Fruit fly (Drosophila melanogaster): ENCODE results near the gene CG10646.
A peak's percentile ranks its signal among the peaks of the same experiment; 100 is the strongest.

CG10646 gene

dm6 chr3L:12514762-12515215, 11.1 kb upstream of the CG10646 start, which contains the start of the genes sti and tral (continued):
- TF ChIP-seq nmo (GFP tag; optimal IDR thresholded peaks at IDR 0.05) = peak; percentile 88
- peak in 1 of 2 experiments; percentile 53 for TF ChIP-seq crp (GFP tag; optimal IDR thresholded peaks at IDR 0.05)
- peak; percentile 90 for TF ChIP-seq Atf3 (GFP tag; optimal IDR thresholded peaks at IDR 0.05)
- TF ChIP-seq CG7987 (GFP tag; optimal IDR thresholded peaks at IDR 0.05) = peak; percentile 68
- peak; percentile 87 for TF ChIP-seq CG12769 (tag; optimal IDR thresholded peaks at IDR 0.05)
- peak; percentile 82 for TF ChIP-seq CG4404 (GFP tag; IDR thresholded peaks at IDR 0.05)
- TF ChIP-seq dysf (GFP tag; IDR thresholded peaks at IDR 0.05) = peak; percentile 82
- TF ChIP-seq tx (GFP tag; optimal IDR thresholded peaks at IDR 0.05) = peak; percentile 95
- TF ChIP-seq usp (GFP tag; optimal IDR thresholded peaks at IDR 0.05) = no peak
- peak; percentile 92 for TF ChIP-seq CG16863 (GFP tag; optimal IDR thresholded peaks at IDR 0.05)
- peak; percentile 88 for TF ChIP-seq p53 (GFP tag; optimal IDR thresholded peaks at IDR 0.05)
- TF ChIP-seq pita (GFP tag; optimal IDR thresholded peaks at IDR 0.05) = no peak
- peak; percentile 78 for TF ChIP-seq CG6175 (GFP tag; IDR thresholded peaks at IDR 0.05)
- peak; percentile 83 for TF ChIP-seq ab (GFP tag; optimal IDR thresholded peaks at IDR 0.05)
- TF ChIP-seq CG5180 (GFP tag; optimal IDR thresholded peaks at IDR 0.05) = no peak
- TF ChIP-seq Mad (GFP tag; optimal IDR thresholded peaks at IDR 0.05) = peak; percentile 93
- TF ChIP-seq CG4328 (GFP tag; optimal IDR thresholded peaks at IDR 0.05) = peak; percentile 91
- peak; percentile 81 for TF ChIP-seq al (GFP tag; IDR thresholded peaks at IDR 0.05)
- peak; percentile 96 for TF ChIP-seq HLH54F (GFP tag; optimal IDR thresholded peaks at IDR 0.05)
- TF ChIP-seq zfh2 (GFP tag; optimal IDR thresholded peaks at IDR 0.05) = peak; percentile 96
- peak; percentile 55 for TF ChIP-seq Usf (GFP tag; optimal IDR thresholded peaks at IDR 0.05)
- TF ChIP-seq CG9727 (GFP tag; optimal IDR thresholded peaks at IDR 0.05) = peak; percentile 88
- TF ChIP-seq CG10274 (GFP tag; optimal IDR thresholded peaks at IDR 0.05) = peak; percentile 61
- peak; percentile 90 for TF ChIP-seq CG12942 (GFP tag; optimal IDR thresholded peaks at IDR 0.05)
- peak; percentile 69 for TF ChIP-seq twi (tag; optimal IDR thresholded peaks at IDR 0.05)
- TF ChIP-seq CG6791 (GFP tag; IDR thresholded peaks at IDR 0.05; ENCODE audit: partially characterized antibody) = no peak
- TF ChIP-seq Rx (GFP tag; IDR thresholded peaks at IDR 0.05) = peak; percentile 79
- TF ChIP-seq CG15011 (GFP tag; optimal IDR thresholded peaks at IDR 0.05) = peak; percentile 70
- TF ChIP-seq seq (GFP tag; IDR thresholded peaks at IDR 0.05) = peak; percentile 86
- peak; percentile 57 for TF ChIP-seq gsb (GFP tag; IDR thresholded peaks at IDR 0.05)
- peak; percentile 59 for TF ChIP-seq CG8359 (GFP tag; optimal IDR thresholded peaks at IDR 0.05; ENCODE audit: borderline replicate concordance)
- TF ChIP-seq CG8765 (GFP tag; IDR thresholded peaks at IDR 0.05) = peak; percentile 74
- TF ChIP-seq Hand (GFP tag; optimal IDR thresholded peaks at IDR 0.05) = peak; percentile 56
- TF ChIP-seq CG16779 (GFP tag; IDR thresholded peaks at IDR 0.05) = 0 out of 2 replicates have a peak, but pooled peaks have one; percentile 50
- peak; percentile 87 for TF ChIP-seq eyg (GFP tag; optimal IDR thresholded peaks at IDR 0.05)
- peak; percentile 96 for TF ChIP-seq CG10543 (GFP tag; optimal IDR thresholded peaks at IDR 0.05)
- TF ChIP-seq fd64A (GFP tag; optimal IDR thresholded peaks at IDR 0.05) = peak; percentile 8
- peak; percentile 48 for TF ChIP-seq Gsc (GFP tag; IDR thresholded peaks at IDR 0.05)
- TF ChIP-seq CG33213 (GFP tag; optimal IDR thresholded peaks at IDR 0.05) = peak; percentile 89
- TF ChIP-seq Adf1 (GFP tag; IDR thresholded peaks at IDR 0.05) = peak; percentile 93
- no peak for TF ChIP-seq vnd (GFP tag; IDR thresholded peaks at IDR 0.05; ENCODE audit: partially characterized antibody)
- peak; percentile 88 for TF ChIP-seq CG13894 (tag; optimal IDR thresholded peaks at IDR 0.05)
- peak; percentile 74 for TF ChIP-seq btn (GFP tag; optimal IDR thresholded peaks at IDR 0.05)
- TF ChIP-seq Xbp1 (GFP tag; optimal IDR thresholded peaks at IDR 0.05) = peak; percentile 94
- TF ChIP-seq Vsx1 (GFP tag; optimal IDR thresholded peaks at IDR 0.05) = no peak
- TF ChIP-seq CG4282 (GFP tag; optimal IDR thresholded peaks at IDR 0.05) = peak; percentile 90
- peak; percentile 78 for TF ChIP-seq ase (GFP tag; IDR thresholded peaks at IDR 0.05)
- peak; percentile 81 for TF ChIP-seq nerfin-1 (tag; optimal IDR thresholded peaks at IDR 0.05)
- peak; percentile 96 for TF ChIP-seq CHES-1-like (GFP tag; optimal IDR thresholded peaks at IDR 0.05)
- TF ChIP-seq Oli (tag; optimal IDR thresholded peaks at IDR 0.05) = peak; percentile 55
- no peak for TF ChIP-seq zen2 (GFP tag; IDR thresholded peaks at IDR 0.05; ENCODE audit: partially characterized antibody)
